Worm (Caenorhabditis elegans) whole organism, midembryonic: ENCODE measurements around the gene hum-10.
A peak's percentile ranks its signal among the peaks of the same experiment; 100 is the strongest.

Experiments used
- T22C8.4 ChIP-seq: fragments of 200-800 bp; sonication (Bioruptor generic); IDR thresholded peaks from 2 replicates; pipeline ENCODE4 v1.3.6; 2022; ENCODE audit warnings: missing genetic modification characterization, missing compliant biosample characterization
- cog-1 ChIP-seq: sonication (generic microtip); optimal IDR thresholded peaks from 2 replicates; lab custom pipeline; 2016; ENCODE audit warnings: missing genetic modification characterization, missing compliant biosample characterization
- flt-1 ChIP-seq: fragments of 200-800 bp; sonication (Bioruptor generic); IDR thresholded peaks from 2 replicates; pipeline ENCODE4 v1.3.6; 2022; ENCODE audit warnings: missing genetic modification characterization, missing compliant biosample characterization
- klf-2 ChIP-seq: fragments of 200-800 bp; sonication (Bioruptor generic); conservative IDR thresholded peaks from 2 replicates; pipeline ENCODE4 v1.3.6; 2022; ENCODE audit warnings: missing genetic modification reagents, missing genetic modification characterization, missing compliant biosample characterization
- med-1 ChIP-seq: sonication (generic microtip); optimal IDR thresholded peaks from 2 replicates; lab custom pipeline; 2017; ENCODE audit warnings: missing genetic modification characterization, mild to moderate bottlenecking, missing compliant biosample characterization, antibody characterized with exemption, missing genetic modification reagents; ENCODE audit not compliant: insufficient read depth
- ref-1 ChIP-seq: fragments of 200-800 bp; sonication (Bioruptor generic); conservative IDR thresholded peaks from 2 replicates; pipeline ENCODE4 v1.3.6; 2022; ENCODE audit warnings: missing genetic modification reagents, missing genetic modification characterization, missing compliant biosample characterization
- tab-1 ChIP-seq: fragments of 200-800 bp; sonication (Bioruptor generic); IDR thresholded peaks from 2 replicates; pipeline ENCODE4 v1.3.6; 2022; ENCODE audit warnings: missing genetic modification characterization, missing compliant biosample characterization
- ztf-23 ChIP-seq: fragments of 200-800 bp; sonication (Bioruptor generic); IDR thresholded peaks from 2 replicates; pipeline ENCODE4 v1.3.6; 2022; ENCODE audit warnings: missing genetic modification reagents, missing genetic modification characterization, missing compliant biosample characterization
- ztf-29 ChIP-seq: fragments of 200-800 bp; sonication (Bioruptor generic); IDR thresholded peaks from 2 replicates; pipeline ENCODE4 v1.3.6; 2022; ENCODE audit warnings: missing genetic modification reagents, missing genetic modification characterization, missing compliant biosample characterization

Gene hum-10

ce11 chrX:4803942-4804341 is 21.8 kb upstream of the hum-10 start:
- TF ChIP-seq flt-1 (GFP tag; lab: Robert Waterston, UW) (no peak), cog-1 (tag; lab: Kevin White, UChicago) (no peak), ztf-23 (GFP tag; lab: Robert Waterston, UW) (no peak), ztf-29 (GFP tag; lab: Robert Waterston, UW) (no peak), klf-2 (no peak), T22C8.4 (GFP tag; lab: Robert Waterston, UW) (no peak), med-1 (GFP tag; lab: Kevin White, UChicago) (no peak), tab-1 (no peak), ref-1 (GFP tag; lab: Robert Waterston, UW) (no peak)

ce11 chrX:4802255-4802654 is 20.2 kb upstream of the hum-10 start:
- TF ChIP-seq flt-1 (GFP tag; lab: Robert Waterston, UW) (no peak), ztf-29 (GFP tag; lab: Robert Waterston, UW) (no peak), T22C8.4 (GFP tag; lab: Robert Waterston, UW) (no peak), ztf-23 (GFP tag; lab: Robert Waterston, UW) (no peak; the same call in 1 of the 2 replicates), cog-1 (tag; lab: Kevin White, UChicago) (no peak), ref-1 (GFP tag; lab: Robert Waterston, UW) (no peak), tab-1 (no peak), klf-2 (no peak), med-1 (GFP tag; lab: Kevin White, UChicago) (no peak)

- TF ChIP-seq T22C8.4 (GFP tag; lab: Robert Waterston, UW) = no peak
- TF ChIP-seq klf-2 = no peak
- no peak for TF ChIP-seq ztf-29 (GFP tag; lab: Robert Waterston, UW)
Observed at ce11 chrX:4800892-4801291, 18.8 kb upstream of the hum-10 start.

ce11 chrX:4800078-4800621 is 18.1 kb upstream of the hum-10 start, which contains the start of gene mig-13:
mig-13 (minus strand) TSS chrX:4800128.
- TF ChIP-seq klf-2 = no peak

ce11 chrX:4795329-4795728 is 13.2 kb upstream of the hum-10 start:
- TF ChIP-seq cog-1 (tag; lab: Kevin White, UChicago) = no peak
- TF ChIP-seq ref-1 (GFP tag; lab: Robert Waterston, UW) = no peak
- no peak for TF ChIP-seq ztf-23 (GFP tag; lab: Robert Waterston, UW)
- TF ChIP-seq klf-2 = no peak
- no peak for TF ChIP-seq tab-1
- no peak for TF ChIP-seq med-1 (GFP tag; lab: Kevin White, UChicago)
- no peak for TF ChIP-seq ztf-29 (GFP tag; lab: Robert Waterston, UW)
- no peak for TF ChIP-seq T22C8.4 (GFP tag; lab: Robert Waterston, UW)
- TF ChIP-seq flt-1 (GFP tag; lab: Robert Waterston, UW) = no peak

ce11 chrX:4794062-4794461 is 12.0 kb upstream of the hum-10 start:
- no peak for TF ChIP-seq ztf-29 (GFP tag; lab: Robert Waterston, UW)
- TF ChIP-seq ref-1 (GFP tag; lab: Robert Waterston, UW) = no peak
- TF ChIP-seq tab-1 = no peak

ce11 chrX:4792979-4793378 is 10.9 kb upstream of the hum-10 start, which contains the start of gene F43C9.1:
F43C9.1 (plus strand) TSS chrX:4793279.
- TF ChIP-seq cog-1 (tag; lab: Kevin White, UChicago) (no peak), flt-1 (GFP tag; lab: Robert Waterston, UW) (no peak), tab-1 (no peak), ztf-23 (GFP tag; lab: Robert Waterston, UW) (no peak), klf-2 (no peak)

ce11 chrX:4790614-4791013 is 8.5 kb upstream of the hum-10 start:
- TF ChIP-seq ztf-29 (GFP tag; lab: Robert Waterston, UW) = no peak
- no peak for TF ChIP-seq ztf-23 (GFP tag; lab: Robert Waterston, UW)
- no peak for TF ChIP-seq flt-1 (GFP tag; lab: Robert Waterston, UW)

- TF ChIP-seq ref-1 (GFP tag; lab: Robert Waterston, UW) (peak; percentile 38; the same call in 1 of the 2 replicates), tab-1 (peak; percentile 83), ztf-23 (GFP tag; lab: Robert Waterston, UW) (peak; percentile 65; the same call in 1 of the 2 replicates), med-1 (GFP tag; lab: Kevin White, UChicago) (peak; percentile 7), ztf-29 (GFP tag; lab: Robert Waterston, UW) (peak; percentile 65), T22C8.4 (GFP tag; lab: Robert Waterston, UW) (peak; percentile 63), flt-1 (GFP tag; lab: Robert Waterston, UW) (peak; percentile 91), klf-2 (0 out of 2 replicates have a peak, but pooled peaks have one; percentile 45), cog-1 (tag; lab: Kevin White, UChicago) (no peak)
Observed at ce11 chrX:4788958-4789357, 6.9 kb upstream of the hum-10 start.

ce11 chrX:4787525-4787924 is 5.4 kb upstream of the hum-10 start:
- TF ChIP-seq ref-1 (GFP tag; lab: Robert Waterston, UW) (no peak), klf-2 (no peak)

- no peak for TF ChIP-seq ref-1 (GFP tag; lab: Robert Waterston, UW)
- no peak for TF ChIP-seq cog-1 (tag; lab: Kevin White, UChicago)
- TF ChIP-seq T22C8.4 (GFP tag; lab: Robert Waterston, UW) = no peak
- no peak for TF ChIP-seq med-1 (GFP tag; lab: Kevin White, UChicago)
- TF ChIP-seq klf-2 = no peak
- no peak for TF ChIP-seq ztf-23 (GFP tag; lab: Robert Waterston, UW)
- no peak for TF ChIP-seq ztf-29 (GFP tag; lab: Robert Waterston, UW)
- no peak for TF ChIP-seq flt-1 (GFP tag; lab: Robert Waterston, UW)
- no peak for TF ChIP-seq tab-1
Observed at ce11 chrX:4784776-4785175, 2.7 kb upstream of the hum-10 start.
